1 fruit fly cellular context compared by ENCODE assay signal in the genomic region with DNA sequence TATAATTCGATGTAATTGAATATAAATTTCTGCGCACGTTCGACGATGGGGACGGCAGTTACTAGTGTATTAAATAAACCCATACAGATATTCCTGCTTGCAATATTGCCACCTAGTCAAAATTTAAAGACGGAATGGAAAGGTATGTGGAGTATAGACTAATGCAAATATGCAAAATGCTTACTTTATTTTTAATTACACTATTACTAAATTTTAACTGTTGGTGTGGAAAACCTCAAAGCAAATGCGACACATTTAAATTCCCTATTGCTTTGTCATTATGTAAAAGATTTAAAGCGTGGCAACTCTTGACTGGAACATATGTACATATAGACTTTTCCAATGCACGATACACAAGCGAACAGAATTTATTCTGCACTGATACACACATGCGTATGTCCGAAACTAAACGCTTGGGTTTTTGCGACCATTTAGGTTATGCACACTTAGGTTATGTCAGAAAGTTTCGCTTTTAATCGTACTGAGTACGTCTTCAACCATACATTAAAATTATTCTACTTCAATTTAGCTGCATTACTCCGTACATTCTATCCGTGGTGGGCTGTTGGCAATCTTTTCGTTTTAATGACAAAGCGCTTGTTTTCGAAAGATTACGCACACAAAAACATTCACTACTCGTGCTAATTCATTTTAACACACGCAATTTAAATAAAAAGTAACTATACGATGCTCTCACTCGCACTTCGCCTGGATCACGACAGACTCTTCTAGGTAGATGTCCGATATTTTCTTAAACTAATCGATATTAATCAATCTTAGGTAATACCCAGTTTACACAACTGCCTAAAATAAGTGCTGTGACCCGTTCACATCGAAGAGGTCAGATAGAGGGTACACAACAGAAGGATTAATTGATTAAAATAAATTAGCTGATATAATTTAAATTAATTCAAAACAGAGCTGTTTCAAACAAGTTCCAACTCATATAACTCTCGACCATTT.
TF ChIP-seq lines count a peak whose summit lies in the region.

A gene (minus strand): TSS at position 725 of the 963 bp plus-strand sequence.

TF ChIP-seq in whole organism, embryonic, 481 proteins besides CTCF, POLR2A, EP300 and RAD21 (continued from another document and continues in another):
- TF ChIP-seq BtbVII (GFP tag; optimal IDR thresholded peaks at IDR 0.05; lab: Kevin White, UChicago) (peak; percentile 58), CG1233 (GFP tag; optimal IDR thresholded peaks at IDR 0.05; lab: Kevin White, UChicago) (peak; percentile 85), CG15479 (GFP tag; optimal IDR thresholded peaks at IDR 0.05; lab: Kevin White, UChicago) (peak; percentile 20), CG15011 (GFP tag; optimal IDR thresholded peaks at IDR 0.05; lab: Kevin White, UChicago) (peak; percentile 63), ap (GFP tag; IDR thresholded peaks at IDR 0.05; lab: Robert Waterston, UW) (no peak), CG2889 (GFP tag; IDR thresholded peaks at IDR 0.05; lab: Robert Waterston, UW) (no peak), trh (GFP tag; optimal IDR thresholded peaks at IDR 0.05; lab: Kevin White, UChicago) (peak; percentile 4), Aef1 (GFP tag; IDR thresholded peaks at IDR 0.05; lab: Robert Waterston, UW) (0 out of 3 replicates have a peak, but pooled peaks have one; percentile 51), ara (GFP tag; IDR thresholded peaks at IDR 0.05; lab: Robert Waterston, UW) (no peak), yki (optimal IDR thresholded peaks at IDR 0.05; lab: Kevin White, UChicago) (no peak), CG3838 (GFP tag; optimal IDR thresholded peaks at IDR 0.05; lab: Kevin White, UChicago) (no peak), CG6683 (GFP tag; optimal IDR thresholded peaks at IDR 0.05; lab: Kevin White, UChicago) (peak; percentile 59), GATAe (GFP tag; conservative IDR thresholded peaks at IDR 0.05; lab: Robert Waterston, UW) (no peak), gce (GFP tag; IDR thresholded peaks at IDR 0.05; lab: Robert Waterston, UW) (no peak), TFAM (GFP tag; optimal IDR thresholded peaks at IDR 0.05; lab: Kevin White, UChicago) (no peak), ranshi (GFP tag; IDR thresholded peaks at IDR 0.05; lab: Robert Waterston, UW) (no peak; the same call in 1 of the 2 replicates), CG3065 (GFP tag; optimal IDR thresholded peaks at IDR 0.05; lab: Kevin White, UChicago) (peak; percentile 54), CG7556 (GFP tag; optimal IDR thresholded peaks at IDR 0.05; lab: Kevin White, UChicago) (peak; percentile 86), kay (GFP tag; optimal IDR thresholded peaks at IDR 0.05; lab: Kevin White, UChicago) (peak; percentile 66), CG11093 (GFP tag; IDR thresholded peaks at IDR 0.05; lab: Robert Waterston, UW) (no peak; the same call in 2 of the 3 replicates), bcd (GFP tag; optimal IDR thresholded peaks at IDR 0.05; lab: Kevin White, UChicago) (no peak), CG8281 (tag; optimal IDR thresholded peaks at IDR 0.05; lab: Kevin White, UChicago) (no peak), CG18476 (GFP tag; optimal IDR thresholded peaks at IDR 0.05; lab: Kevin White, UChicago) (peak; percentile 73), br (optimal IDR thresholded peaks at IDR 0.05; lab: Kevin White, UChicago) (no peak), CG7372 (GFP tag; IDR thresholded peaks at IDR 0.05; lab: Robert Waterston, UW) (no peak; the same call in 1 of the 2 replicates), Dref (GFP tag; IDR thresholded peaks at IDR 0.05; lab: Robert Waterston, UW) (peak; percentile 85), jing (GFP tag; optimal IDR thresholded peaks at IDR 0.05; lab: Kevin White, UChicago) (peak; percentile 31), CG17361 (GFP tag; IDR thresholded peaks at IDR 0.05; lab: Robert Waterston, UW) (peak; percentile 28; the same call in 1 of the 3 replicates), dysf (GFP tag; IDR thresholded peaks at IDR 0.05; lab: Robert Waterston, UW) (no peak; the same call in 2 of the 3 replicates), sens (GFP tag; lab: Kevin White, UChicago) (peak; percentile 97), Dp (GFP tag; optimal IDR thresholded peaks at IDR 0.05; lab: Kevin White, UChicago) (no peak), bowl (GFP tag; IDR thresholded peaks at IDR 0.05; lab: Robert Waterston, UW) (no peak), CG8478 (optimal IDR thresholded peaks at IDR 0.05; lab: Kevin White, UChicago) (no peak), CG31365 (tag; optimal IDR thresholded peaks at IDR 0.05; lab: Kevin White, UChicago) (no peak), CG9609 (GFP tag; optimal IDR thresholded peaks at IDR 0.05; lab: Kevin White, UChicago) (peak; percentile 47), CG12219 (GFP tag; optimal IDR thresholded peaks at IDR 0.05; lab: Kevin White, UChicago) (peak; percentile 75), CG9437 (GFP tag; optimal IDR thresholded peaks at IDR 0.05; lab: Kevin White, UChicago) (peak; percentile 63), MESR4 (GFP tag; optimal IDR thresholded peaks at IDR 0.05; lab: Kevin White, UChicago) (peak; percentile 92), inv (GFP tag; IDR thresholded peaks at IDR 0.05; lab: Robert Waterston, UW; ENCODE audit: partially characterized antibody) (peak; percentile 72), z (GFP tag; IDR thresholded peaks at IDR 0.05; lab: Robert Waterston, UW) (no peak), CG30020 (tag; optimal IDR thresholded peaks at IDR 0.05; lab: Kevin White, UChicago) (peak; percentile 99), Ptx1 (GFP tag; IDR thresholded peaks at IDR 0.05; lab: Robert Waterston, UW) (no peak), D19A (tag; optimal IDR thresholded peaks at IDR 0.05; lab: Kevin White, UChicago) (peak; percentile 74), CG4282 (GFP tag; optimal IDR thresholded peaks at IDR 0.05; lab: Kevin White, UChicago) (no peak), gsb-n (tag; optimal IDR thresholded peaks at IDR 0.05; lab: Kevin White, UChicago) (no peak), Dad (GFP tag; optimal IDR thresholded peaks at IDR 0.05; lab: Kevin White, UChicago) (peak; percentile 25), odd (GFP tag; optimal IDR thresholded peaks at IDR 0.05; lab: Kevin White, UChicago) (peak; percentile 75), so (GFP tag; IDR thresholded peaks at IDR 0.05; lab: Robert Waterston, UW) (no peak), Atf6 (GFP tag; IDR thresholded peaks at IDR 0.05; lab: Robert Waterston, UW) (peak; percentile 74), ems (GFP tag; optimal IDR thresholded peaks at IDR 0.05; lab: Kevin White, UChicago) (peak; percentile 62), pb (GFP tag; optimal IDR thresholded peaks at IDR 0.05; lab: Kevin White, UChicago) (peak; percentile 49), CG13123 (GFP tag; optimal IDR thresholded peaks at IDR 0.05; lab: Kevin White, UChicago) (peak; percentile 63), gsb (GFP tag; IDR thresholded peaks at IDR 0.05; lab: Robert Waterston, UW) (no peak), CG12659 (GFP tag; optimal IDR thresholded peaks at IDR 0.05; lab: Kevin White, UChicago) (peak; percentile 85), Hr78 (GFP tag; optimal IDR thresholded peaks at IDR 0.05; lab: Kevin White, UChicago) (no peak), seq (GFP tag; IDR thresholded peaks at IDR 0.05; lab: Robert Waterston, UW) (no peak; the same call in 1 of the 2 replicates), Gug (GFP tag; IDR thresholded peaks at IDR 0.05; lab: Robert Waterston, UW) (peak; percentile 50; the same call in 3 of the 4 replicates), Hmr (GFP tag; optimal IDR thresholded peaks at IDR 0.05; lab: Kevin White, UChicago) (no peak), NC2α (GFP tag; optimal IDR thresholded peaks at IDR 0.05; lab: Kevin White, UChicago) (peak; percentile 16), Asciz (GFP tag; optimal IDR thresholded peaks at IDR 0.05; lab: Kevin White, UChicago) (peak; percentile 61), Camta (GFP tag; optimal IDR thresholded peaks at IDR 0.05; lab: Kevin White, UChicago) (peak; percentile 71), CG34376 (GFP tag; optimal IDR thresholded peaks at IDR 0.05; lab: Kevin White, UChicago) (peak; percentile 87), mirr (GFP tag; optimal IDR thresholded peaks at IDR 0.05; lab: Kevin White, UChicago) (no peak), dan (GFP tag; IDR thresholded peaks at IDR 0.05; lab: Robert Waterston, UW) (no peak), row (GFP tag; IDR thresholded peaks at IDR 0.05; lab: Robert Waterston, UW) (peak; percentile 87), CG1024 (GFP tag; IDR thresholded peaks at IDR 0.05; lab: Robert Waterston, UW) (peak; percentile 99), CG3407 (GFP tag; optimal IDR thresholded peaks at IDR 0.05; lab: Kevin White, UChicago) (peak; percentile 69), Dbx (GFP tag; IDR thresholded peaks at IDR 0.05; lab: Robert Waterston, UW) (peak; percentile 65; the same call in 2 of the 3 replicates), CG33557 (GFP tag; optimal IDR thresholded peaks at IDR 0.05; lab: Kevin White, UChicago) (peak; percentile 78), CG12155 (GFP tag; optimal IDR thresholded peaks at IDR 0.05; lab: Kevin White, UChicago) (peak; percentile 74), Drgx (GFP tag; IDR thresholded peaks at IDR 0.05; lab: Robert Waterston, UW) (no peak), ssp (GFP tag; IDR thresholded peaks at IDR 0.05; lab: Robert Waterston, UW) (peak; percentile 99), ATbp (GFP tag; optimal IDR thresholded peaks at IDR 0.05; lab: Kevin White, UChicago) (peak; percentile 75), CG33213 (GFP tag; optimal IDR thresholded peaks at IDR 0.05; lab: Kevin White, UChicago) (peak; percentile 68), Med (GFP tag; lab: Kevin White, UChicago) (peak; percentile 95), Sox100B (GFP tag; optimal IDR thresholded peaks at IDR 0.05; lab: Kevin White, UChicago) (peak; percentile 83), MTF-1 (GFP tag; optimal IDR thresholded peaks at IDR 0.05; lab: Kevin White, UChicago; ENCODE audit: borderline replicate concordance) (no peak), amos (GFP tag; IDR thresholded peaks at IDR 0.05; lab: Robert Waterston, UW; ENCODE audit: partially characterized antibody) (peak; percentile 81; the same call in 1 of the 2 replicates), Gsc (GFP tag; IDR thresholded peaks at IDR 0.05; lab: Robert Waterston, UW) (no peak), CG32772 (GFP tag; IDR thresholded peaks at IDR 0.05; lab: Robert Waterston, UW) (no peak), her (GFP tag; optimal IDR thresholded peaks at IDR 0.05; lab: Kevin White, UChicago) (peak; percentile 52), Rx (GFP tag; IDR thresholded peaks at IDR 0.05; lab: Robert Waterston, UW) (no peak; the same call in 1 of the 2 replicates), org-1 (GFP tag; optimal IDR thresholded peaks at IDR 0.05; lab: Kevin White, UChicago) (no peak), CG6272 (GFP tag; IDR thresholded peaks at IDR 0.05; lab: Robert Waterston, UW) (no peak), CG14710 (tag; optimal IDR thresholded peaks at IDR 0.05; lab: Kevin White, UChicago) (peak; percentile 80), Abd-B (GFP tag; optimal IDR thresholded peaks at IDR 0.05; lab: Kevin White, UChicago) (no peak), Ravus (GFP tag; IDR thresholded peaks at IDR 0.05; lab: Robert Waterston, UW) (no peak), CG18262 (tag; optimal IDR thresholded peaks at IDR 0.05; lab: Kevin White, UChicago) (peak; percentile 80), CG13894 (tag; optimal IDR thresholded peaks at IDR 0.05; lab: Kevin White, UChicago) (no peak), lilli (GFP tag; optimal IDR thresholded peaks at IDR 0.05; lab: Kevin White, UChicago) (peak; percentile 89), CG17186 (GFP tag; optimal IDR thresholded peaks at IDR 0.05; lab: Kevin White, UChicago) (peak; percentile 34), CG14965 (GFP tag; optimal IDR thresholded peaks at IDR 0.05; lab: Kevin White, UChicago; ENCODE audit: borderline replicate concordance) (no peak), bigmax (GFP tag; optimal IDR thresholded peaks at IDR 0.05; lab: Kevin White, UChicago) (peak; percentile 98), sug (tag; optimal IDR thresholded peaks at IDR 0.05; lab: Kevin White, UChicago) (peak; percentile 70), onecut (GFP tag; IDR thresholded peaks at IDR 0.05; lab: Robert Waterston, UW) (peak; percentile 59), Vsx1 (GFP tag; optimal IDR thresholded peaks at IDR 0.05; lab: Kevin White, UChicago) (peak; percentile 53), abd-A (tag; optimal IDR thresholded peaks at IDR 0.05; lab: Kevin White, UChicago) (no peak), CG10979 (tag; optimal IDR thresholded peaks at IDR 0.05; lab: Kevin White, UChicago) (peak; percentile 76), BEAF-32 (GFP tag; optimal IDR thresholded peaks at IDR 0.05; lab: Kevin White, UChicago) (peak; percentile 85), CG4730 (GFP tag; IDR thresholded peaks at IDR 0.05; lab: Robert Waterston, UW) (no peak), CG7928 (GFP tag; optimal IDR thresholded peaks at IDR 0.05; lab: Kevin White, UChicago) (peak; percentile 31), CG9876 (GFP tag; optimal IDR thresholded peaks at IDR 0.05; lab: Kevin White, UChicago) (peak; percentile 27), E2f1 (GFP tag; IDR thresholded peaks at IDR 0.05; lab: Robert Waterston, UW) (no peak), bsh (GFP tag; optimal IDR thresholded peaks at IDR 0.05; lab: Kevin White, UChicago) (peak in 1 of 2 experiments; percentile 85), ab (GFP tag; optimal IDR thresholded peaks at IDR 0.05; lab: Kevin White, UChicago) (peak; percentile 11), toy (GFP tag; IDR thresholded peaks at IDR 0.05; lab: Robert Waterston, UW) (no peak), Lim3 (GFP tag; IDR thresholded peaks at IDR 0.05; lab: Robert Waterston, UW) (no peak), shn (GFP tag; optimal IDR thresholded peaks at IDR 0.05; lab: Kevin White, UChicago) (peak; percentile 80), Awh (GFP tag; IDR thresholded peaks at IDR 0.05; lab: Robert Waterston, UW) (no peak; the same call in 1 of the 2 replicates), CG14050 (GFP tag; IDR thresholded peaks at IDR 0.05; lab: Robert Waterston, UW) (peak; percentile 44), Bgb (GFP tag; IDR thresholded peaks at IDR 0.05; lab: Robert Waterston, UW; ENCODE audit: partially characterized antibody) (peak; percentile 75), HLH3B (GFP tag; IDR thresholded peaks at IDR 0.05; lab: Robert Waterston, UW) (peak; percentile 68; the same call in 1 of the 2 replicates), YL-1 (GFP tag; optimal IDR thresholded peaks at IDR 0.05; lab: Kevin White, UChicago) (peak; percentile 93), CG18599 (GFP tag; optimal IDR thresholded peaks at IDR 0.05; lab: Kevin White, UChicago) (no peak), CG11085 (GFP tag; IDR thresholded peaks at IDR 0.05; lab: Robert Waterston, UW) (no peak), wor (GFP tag; IDR thresholded peaks at IDR 0.05; lab: Robert Waterston, UW) (no peak; the same call in 1 of the 2 replicates), chm (GFP tag; IDR thresholded peaks at IDR 0.05; lab: Robert Waterston, UW) (no peak), CG2199 (GFP tag; IDR thresholded peaks at IDR 0.05; lab: Robert Waterston, UW) (peak; percentile 84), Taf1 (GFP tag; IDR thresholded peaks at IDR 0.05; lab: Robert Waterston, UW) (peak; percentile 43; the same call in 1 of the 2 replicates), Ets97D (GFP tag; optimal IDR thresholded peaks at IDR 0.05; lab: Kevin White, UChicago) (peak; percentile 47)
